Fruit fly (Drosophila melanogaster) whole organism: ENCODE measurements around the gene MtnF.

Experiments used
- pan ChIP-seq: fragments of >200 bp; optimal IDR thresholded peaks from 2 replicates; lab custom pipeline; 2017
- psq ChIP-seq: fragments of >200 bp; optimal IDR thresholded peaks from 2 replicates; lab custom pipeline; 2017
- usp ChIP-seq: fragments of >200 bp; optimal IDR thresholded peaks from 2 replicates; lab custom pipeline; 2017; ENCODE audit warnings: missing biosample characterization, missing genetic modification characterization, mixed read lengths

- no peak for TF ChIP-seq psq (lab: Kevin White, UChicago)
- no peak for TF ChIP-seq pan (lab: Kevin White, UChicago)
- TF ChIP-seq usp (GFP tag; lab: Kevin White, UChicago), result no peak
Measured at dm6 chr3R:24663044-24663443, 28.1 kb upstream of the MtnF start.
